Fruit fly (Drosophila melanogaster): ENCODE measurements around the gene peb.

- no peak for TF ChIP-seq Sin3A (optimal IDR thresholded peaks at IDR 0.05)
- TF ChIP-seq psq (optimal IDR thresholded peaks at IDR 0.05), result no peak
- TF ChIP-seq h (optimal IDR thresholded peaks at IDR 0.05), result no peak
- no peak for TF ChIP-seq insv (optimal IDR thresholded peaks at IDR 0.05)
Measured at dm6 chrX:4609737-4610136, 7.6 kb upstream of the peb start.
